Fruit fly (Drosophila melanogaster) whole organism, embryonic: Measurements from ENCODE around the gene Blimp-1.

ENCODE experiments used
- Abd-B ChIP-seq: fragments of 200-800 bp; sonication (Bioruptor generic); optimal IDR thresholded peaks from 2 replicates; lab custom pipeline; 2018; ENCODE audit warnings: missing biosample characterization, mild to moderate bottlenecking, missing genetic modification characterization, moderate library complexity
- Aef1 ChIP-seq: fragments of 200-800 bp; sonication (Bioruptor generic); IDR thresholded peaks from 3 replicates; pipeline ENCODE4 v1.3.6; 2022; ENCODE audit warnings: missing biosample characterization, missing genetic modification characterization
- Awh ChIP-seq: fragments of 200-800 bp; sonication (Bioruptor generic); IDR thresholded peaks from 2 replicates; pipeline ENCODE4, ENCODE4 v1.3.6; 2022; ENCODE audit warnings: missing biosample characterization, missing genetic modification characterization
- B-H1 ChIP-seq: fragments of 200-800 bp; sonication (Bioruptor generic); IDR thresholded peaks from 3 replicates; pipeline ENCODE4 v1.3.6; 2022; ENCODE audit warnings: missing biosample characterization, missing genetic modification characterization
- B-H2 ChIP-seq: fragments of 200-800 bp; sonication (Bioruptor generic); optimal IDR thresholded peaks from 2 replicates; lab custom pipeline; 2018; ENCODE audit warnings: missing biosample characterization, mild to moderate bottlenecking, missing genetic modification characterization
- BEAF-32 ChIP-seq: fragments of 200-800 bp; sonication (Bioruptor generic); optimal IDR thresholded peaks from 3 replicates; lab custom pipeline; 2017; ENCODE audit warnings: missing biosample characterization, missing genetic modification characterization, mild to moderate bottlenecking, moderate library complexity, missing genetic modification reagents
- CG1024 ChIP-seq: fragments of 200-800 bp; sonication (Bioruptor generic); IDR thresholded peaks from 2 replicates; pipeline ENCODE4 v1.3.6; 2022; ENCODE audit warnings: missing biosample characterization, missing genetic modification characterization
- CG10543 ChIP-seq: fragments of 200-800 bp; sonication (Bioruptor generic); optimal IDR thresholded peaks from 3 replicates; lab custom pipeline; 2017; ENCODE audit warnings: missing biosample characterization, mild to moderate bottlenecking, missing genetic modification characterization, moderate library complexity
- CG12391 ChIP-seq: fragments of 200-800 bp; sonication (Bioruptor generic); optimal IDR thresholded peaks from 3 replicates; lab custom pipeline; 2018; ENCODE audit warnings: missing biosample characterization, mild to moderate bottlenecking, missing genetic modification characterization, moderate library complexity
- CG13624 ChIP-seq: fragments of 200-800 bp; sonication (Bioruptor generic); optimal IDR thresholded peaks from 2 replicates; lab custom pipeline; 2016; ENCODE audit warnings: missing biosample characterization, missing genetic modification characterization
- CG15479 ChIP-seq: fragments of 200-800 bp; sonication (Bioruptor generic); optimal IDR thresholded peaks from 3 replicates; lab custom pipeline; 2019; ENCODE audit warnings: missing biosample characterization, mild to moderate bottlenecking, missing genetic modification characterization, moderate library complexity
- CG17568 ChIP-seq: fragments of 200-800 bp; sonication (Bioruptor generic); optimal IDR thresholded peaks from 2 replicates; lab custom pipeline; 2018; ENCODE audit warnings: missing biosample characterization, mild to moderate bottlenecking, missing genetic modification characterization, moderate library complexity
- CG18011 ChIP-seq: fragments of 200-800 bp; sonication (Bioruptor generic); optimal IDR thresholded peaks from 2 replicates; lab custom pipeline; 2017; ENCODE audit warnings: missing biosample characterization, missing genetic modification characterization, mild to moderate bottlenecking, moderate library complexity, missing genotype
- CG30431 ChIP-seq: fragments of 200-800 bp; sonication (Bioruptor generic); optimal IDR thresholded peaks from 2 replicates; lab custom pipeline; 2017; ENCODE audit warnings: missing biosample characterization, missing genetic modification characterization
- CG4360 ChIP-seq: fragments of 200-800 bp; sonication (Bioruptor generic); IDR thresholded peaks from 2 replicates; pipeline ENCODE4 v1.3.6; 2022; ENCODE audit warnings: missing biosample characterization, missing genetic modification characterization
- CG5953 ChIP-seq: fragments of 200-800 bp; sonication (Bioruptor generic); IDR thresholded peaks from 2 replicates; pipeline ENCODE4 v1.3.6; 2022; ENCODE audit warnings: missing biosample characterization, missing genetic modification characterization
- CG7556 ChIP-seq: fragments of 200-800 bp; sonication (Bioruptor generic); optimal IDR thresholded peaks from 2 replicates; lab custom pipeline; 2017; ENCODE audit warnings: missing biosample characterization, mild to moderate bottlenecking, missing genetic modification characterization
- CG7839 ChIP-seq: fragments of 200-800 bp; sonication (Bioruptor generic); optimal IDR thresholded peaks from 3 replicates; lab custom pipeline; 2018; ENCODE audit warnings: missing biosample characterization, mild to moderate bottlenecking, missing genetic modification characterization, moderate library complexity
- CG8281 ChIP-seq: fragments of 200-800 bp; sonication (Bioruptor generic); optimal IDR thresholded peaks from 2 replicates; lab custom pipeline; 2018; ENCODE audit warnings: missing biosample characterization, mild to moderate bottlenecking, missing genetic modification characterization, moderate library complexity
- CG9437 ChIP-seq: fragments of 200-800 bp; sonication (Bioruptor generic); optimal IDR thresholded peaks from 2 replicates; lab custom pipeline; 2018; ENCODE audit warnings: missing biosample characterization, mild to moderate bottlenecking, missing genetic modification characterization
- CG9797 ChIP-seq: fragments of 200-800 bp; sonication (Bioruptor generic); optimal IDR thresholded peaks from 3 replicates; lab custom pipeline; 2018; ENCODE audit warnings: missing biosample characterization, mild to moderate bottlenecking, missing genetic modification characterization
- Dip2 ChIP-seq: fragments of 200-800 bp; sonication (Bioruptor generic); IDR thresholded peaks from 2 replicates; pipeline ENCODE4 v1.3.6; 2022; ENCODE audit warnings: missing biosample characterization, missing genetic modification characterization
- Elba2 ChIP-seq: fragments of 200-800 bp; sonication (Bioruptor generic); optimal IDR thresholded peaks from 3 replicates; lab custom pipeline; 2016; ENCODE audit warnings: missing biosample characterization, missing genetic modification characterization
- H15 ChIP-seq: fragments of 200-800 bp; sonication (Bioruptor generic); IDR thresholded peaks from 3 replicates; pipeline ENCODE4 v1.3.6; 2022; ENCODE audit warnings: missing biosample characterization, missing genetic modification characterization
- Hmx ChIP-seq: fragments of 200-800 bp; sonication (Bioruptor generic); optimal IDR thresholded peaks from 2 replicates; lab custom pipeline; 2016; ENCODE audit warnings: missing biosample characterization, missing genetic modification characterization
- Jarid2 ChIP-seq: fragments of 200-800 bp; sonication (Bioruptor generic); optimal IDR thresholded peaks from 3 replicates; lab custom pipeline; 2017; ENCODE audit warnings: mild to moderate bottlenecking, missing biosample characterization, missing genetic modification reagents, missing genetic modification characterization
- Nf-YB ChIP-seq: fragments of 200-800 bp; sonication (Bioruptor generic); optimal IDR thresholded peaks from 3 replicates; lab custom pipeline; 2019; ENCODE audit warnings: missing biosample characterization, mild to moderate bottlenecking, missing genetic modification characterization, moderate library complexity
- Nf-YC ChIP-seq: fragments of 200-800 bp; optimal IDR thresholded peaks from 3 replicates; lab custom pipeline; 2019; ENCODE audit warnings: missing biosample characterization, mild to moderate bottlenecking, missing genetic modification characterization, moderate library complexity
- Ssrp ChIP-seq: fragments of 200-800 bp; sonication (Bioruptor generic); optimal IDR thresholded peaks from 2 replicates; lab custom pipeline; 2018; ENCODE audit warnings: missing biosample characterization, mild to moderate bottlenecking, missing genetic modification characterization, moderate library complexity
- Stat92E ChIP-seq, 3 experiments: fragments of >200 bp in 2 of 3; fragments of 200-800 bp in 1 of 3; sonication (Bioruptor generic) in 1 of 3; optimal IDR thresholded peaks; 2 replicates each; lab custom pipeline; 2017 to 2019; ENCODE audit warnings: missing biosample characterization in 3 of 3, missing genetic modification characterization in 3 of 3, mild to moderate bottlenecking in 1 of 3, moderate library complexity in 1 of 3
- ase ChIP-seq: fragments of 200-800 bp; sonication (Bioruptor generic); IDR thresholded peaks from 3 replicates; pipeline ENCODE4 v1.3.6; 2022; ENCODE audit warnings: missing biosample characterization, missing genetic modification characterization
- bsh ChIP-seq, 2 experiments: fragments of 200-800 bp; sonication (Bioruptor generic); optimal IDR thresholded peaks; 2 replicates each; lab custom pipeline; 2017 to 2018; ENCODE audit warnings: mild to moderate bottlenecking in 2 of 2, missing biosample characterization in 2 of 2, missing genetic modification characterization in 2 of 2, moderate library complexity in 1 of 2
- dmrt11E ChIP-seq: fragments of 200-800 bp; sonication (Bioruptor generic); optimal IDR thresholded peaks from 3 replicates; lab custom pipeline; 2018; ENCODE audit warnings: missing biosample characterization, mild to moderate bottlenecking, missing genetic modification characterization, moderate library complexity
- dysf ChIP-seq: fragments of 200-800 bp; sonication (Bioruptor generic); IDR thresholded peaks from 3 replicates; pipeline ENCODE4 v1.3.6; 2022; ENCODE audit warnings: missing biosample characterization, missing genetic modification characterization
- esg ChIP-seq: fragments of 200-800 bp; sonication (Bioruptor generic); conservative IDR thresholded peaks from 2 replicates; pipeline ENCODE4 v1.3.6; 2022; ENCODE audit warnings: missing biosample characterization, missing genetic modification characterization
- fd102C ChIP-seq: fragments of 200-800 bp; sonication (Bioruptor generic); optimal IDR thresholded peaks from 2 replicates; lab custom pipeline; 2018; ENCODE audit warnings: missing biosample characterization, mild to moderate bottlenecking, missing genetic modification characterization, moderate library complexity
- fd96Cb ChIP-seq: fragments of 200-800 bp; sonication (Bioruptor generic); optimal IDR thresholded peaks from 2 replicates; lab custom pipeline; 2018; ENCODE audit warnings: missing biosample characterization, mild to moderate bottlenecking, missing genetic modification characterization, moderate library complexity
- gfzf ChIP-seq: fragments of 200-800 bp; sonication (Bioruptor generic); optimal IDR thresholded peaks from 2 replicates; lab custom pipeline; 2016; ENCODE audit warnings: missing biosample characterization, mild to moderate bottlenecking, missing genetic modification characterization, moderate library complexity
- grn ChIP-seq: fragments of 200-800 bp; sonication (Bioruptor generic); optimal IDR thresholded peaks from 3 replicates; lab custom pipeline; 2017; ENCODE audit warnings: missing biosample characterization, missing genetic modification characterization
- hkb ChIP-seq, 2 experiments: fragments of 200-800 bp in 1 of 2; fragments of >200 bp in 1 of 2; sonication (Bioruptor generic) in 1 of 2; IDR thresholded peaks in 1 of 2; optimal IDR thresholded peaks in 1 of 2; 2 replicates each; pipeline versions ENCODE4 v1.3.6 to Lab custom; 2017 to 2022; ENCODE audit warnings: missing biosample characterization in 1 of 2, missing genetic modification characterization in 1 of 2
- hth ChIP-seq: fragments of >200 bp; optimal IDR thresholded peaks from 2 replicates; lab custom pipeline; 2017; ENCODE audit warnings: inconsistent platforms
- insv ChIP-seq, 2 experiments: fragments of 200-800 bp; sonication (Bioruptor generic); optimal IDR thresholded peaks; 3 replicates each; lab custom pipeline; 2016 to 2018; ENCODE audit warnings: missing biosample characterization in 2 of 2, missing genetic modification characterization in 2 of 2
- pros ChIP-seq: fragments of 200-800 bp; sonication (Bioruptor generic); optimal IDR thresholded peaks from 3 replicates; lab custom pipeline; 2019; ENCODE audit warnings: missing biosample characterization, mild to moderate bottlenecking, missing genetic modification characterization, moderate library complexity
- slbo ChIP-seq: fragments of 200-800 bp; sonication (Bioruptor generic); IDR thresholded peaks from 2 replicates; pipeline ENCODE4 v1.3.6; 2022; ENCODE audit warnings: missing biosample characterization, missing genetic modification characterization
- slou ChIP-seq: fragments of 200-800 bp; sonication (Bioruptor generic); optimal IDR thresholded peaks from 3 replicates; lab custom pipeline; 2016; ENCODE audit warnings: missing biosample characterization, missing genetic modification characterization
- sug ChIP-seq: fragments of 200-800 bp; optimal IDR thresholded peaks from 2 replicates; lab custom pipeline; 2019; ENCODE audit warnings: missing biosample characterization, mild to moderate bottlenecking, missing genetic modification characterization, moderate library complexity
- twi ChIP-seq: fragments of 200-800 bp; optimal IDR thresholded peaks from 2 replicates; lab custom pipeline; 2019; ENCODE audit warnings: missing biosample characterization, mild to moderate bottlenecking, missing genetic modification characterization, moderate library complexity
- unpg ChIP-seq: fragments of 200-800 bp; sonication (Bioruptor generic); optimal IDR thresholded peaks from 3 replicates; lab custom pipeline; 2018; ENCODE audit warnings: missing biosample characterization, mild to moderate bottlenecking, missing genetic modification characterization, moderate library complexity
- zfh1 ChIP-seq: fragments of 200-800 bp; sonication (Bioruptor generic); IDR thresholded peaks from 3 replicates; pipeline ENCODE4 v1.3.6; 2022; ENCODE audit warnings: missing biosample characterization, missing genetic modification characterization

Gene Blimp-1

dm6 chr3L:5654955-5655750, 24.4 kb downstream of the Blimp-1 start (continued):
- TF ChIP-seq Dip2 (GFP tag; lab: Robert Waterston, UW), result no peak
- no peak for TF ChIP-seq H15
- TF ChIP-seq CG13624 (GFP tag; lab: Kevin White, UChicago), result peak; percentile 85
- TF ChIP-seq CG8281, result no peak
- TF ChIP-seq gfzf, result no peak
- peak in 1 of 3 experiments; percentile 21 for TF ChIP-seq Stat92E (GFP tag; optimal IDR thresholded peaks at IDR 0.05; lab: Kevin White, UChicago)
- no peak for TF ChIP-seq CG4360 (GFP tag; lab: Robert Waterston, UW)
- TF ChIP-seq Nf-YB (GFP tag; lab: Kevin White, UChicago), result peak; percentile 91
- TF ChIP-seq Abd-B (GFP tag; lab: Kevin White, UChicago), result no peak
- TF ChIP-seq esg (GFP tag; lab: Robert Waterston, UW), result no peak
- no peak for TF ChIP-seq B-H1 (GFP tag; lab: Robert Waterston, UW)
- TF ChIP-seq slou (GFP tag; lab: Kevin White, UChicago), result no peak
- no peak for TF ChIP-seq B-H2 (GFP tag; lab: Kevin White, UChicago)
- no peak for TF ChIP-seq Awh (GFP tag; lab: Robert Waterston, UW)
- TF ChIP-seq pros, result peak; percentile 97
- TF ChIP-seq grn (GFP tag; lab: Kevin White, UChicago), result peak; percentile 67
- no peak for TF ChIP-seq CG30431 (GFP tag; lab: Kevin White, UChicago)
- TF ChIP-seq zfh1 (GFP tag; lab: Robert Waterston, UW), result no peak
- no peak for TF ChIP-seq bsh (GFP tag; optimal IDR thresholded peaks at IDR 0.05; lab: Kevin White, UChicago)
- no peak for TF ChIP-seq sug (tag; lab: Kevin White, UChicago)
- TF ChIP-seq Aef1, result no peak
- TF ChIP-seq Jarid2 (GFP tag; lab: Kevin White, UChicago), result no peak
- no peak for TF ChIP-seq CG17568 (GFP tag; lab: Kevin White, UChicago)
- TF ChIP-seq unpg (GFP tag; lab: Kevin White, UChicago), result no peak
- peak; percentile 83 for TF ChIP-seq Elba2 (GFP tag; lab: Kevin White, UChicago)
- no peak for TF ChIP-seq CG7556 (GFP tag; lab: Kevin White, UChicago)
- no peak for TF ChIP-seq CG18011 (GFP tag; lab: Kevin White, UChicago)
- peak; percentile 69 for TF ChIP-seq Nf-YC (tag; lab: Kevin White, UChicago)
- TF ChIP-seq Ssrp, result no peak
- no peak for TF ChIP-seq dysf (GFP tag; lab: Robert Waterston, UW)
- no peak for TF ChIP-seq ase (GFP tag; lab: Robert Waterston, UW)
- TF ChIP-seq CG10543 (GFP tag; lab: Kevin White, UChicago), result no peak
- TF ChIP-seq CG5953 (GFP tag; lab: Robert Waterston, UW), result no peak
- no peak for TF ChIP-seq fd102C (GFP tag; lab: Kevin White, UChicago)
- no peak for TF ChIP-seq CG1024 (GFP tag; lab: Robert Waterston, UW)
- peak; percentile 28 to 94 for TF ChIP-seq insv (GFP tag; optimal IDR thresholded peaks at IDR 0.05; lab: Kevin White, UChicago)
- TF ChIP-seq hth (lab: Kevin White, UChicago), result no peak
- no peak for TF ChIP-seq BEAF-32 (GFP tag; lab: Kevin White, UChicago)
- peak; percentile 5 for TF ChIP-seq CG7839 (tag; lab: Kevin White, UChicago)
- TF ChIP-seq CG15479 (GFP tag; lab: Kevin White, UChicago), result peak; percentile 76
- no peak for TF ChIP-seq hkb (optimal IDR thresholded peaks at IDR 0.05; lab: Kevin White, UChicago)
- TF ChIP-seq hkb (GFP tag; IDR thresholded peaks at IDR 0.05; lab: Robert Waterston, UW), result no peak
- TF ChIP-seq dmrt11E (tag; lab: Kevin White, UChicago), result no peak
- TF ChIP-seq CG9437 (GFP tag; lab: Kevin White, UChicago), result no peak
- no peak for TF ChIP-seq twi (tag; lab: Kevin White, UChicago)
- no peak for TF ChIP-seq CG9797
- no peak for TF ChIP-seq CG12391 (tag; lab: Kevin White, UChicago)
- no peak for TF ChIP-seq Hmx (GFP tag; lab: Kevin White, UChicago)
- no peak for TF ChIP-seq fd96Cb
- TF ChIP-seq slbo (GFP tag; lab: Robert Waterston, UW), result no peak
